Fruit fly (Drosophila melanogaster) whole organism, wandering third instar larva: ENCODE measurements around the gene Rpn12.

Experiments
- Abd-B ChIP-seq: fragments of >200 bp; optimal IDR thresholded peaks from 2 replicates; lab custom pipeline; 2017; ENCODE audit warnings: missing biosample characterization, missing genetic modification characterization
- CG32264 ChIP-seq: fragments of 200-800 bp; sonication (Bioruptor generic); optimal IDR thresholded peaks from 2 replicates; lab custom pipeline; 2016; ENCODE audit warnings: missing biosample characterization, missing genetic modification characterization
- CG9705 ChIP-seq: fragments of 200-800 bp; sonication (Bioruptor generic); optimal IDR thresholded peaks from 2 replicates; lab custom pipeline; 2018; ENCODE audit warnings: missing biosample characterization, mild to moderate bottlenecking, missing genetic modification characterization
- CrebA ChIP-seq: fragments of 200-800 bp; sonication (Bioruptor generic); optimal IDR thresholded peaks from 2 replicates; lab custom pipeline; 2016; ENCODE audit warnings: missing biosample characterization, mild to moderate bottlenecking, missing genetic modification characterization, borderline replicate concordance
- Dfd ChIP-seq: fragments of >200 bp; optimal IDR thresholded peaks from 2 replicates; lab custom pipeline; 2017; ENCODE audit warnings: missing biosample characterization, missing genetic modification characterization
- Dif ChIP-seq: fragments of 200-275, 200-300 bp; sonication (Bioruptor generic); optimal IDR thresholded peaks from 2 replicates; lab custom pipeline; 2018; ENCODE audit warnings: missing biosample characterization, missing genetic modification characterization; ENCODE audit not compliant: partially characterized antibody
- Hnf4 ChIP-seq: fragments of 200-800 bp; sonication (Bioruptor generic); optimal IDR thresholded peaks from 2 replicates; lab custom pipeline; 2016; ENCODE audit warnings: missing biosample characterization, mild to moderate bottlenecking, missing genetic modification characterization
- Hr78 ChIP-seq: fragments of >200 bp; optimal IDR thresholded peaks from 2 replicates; lab custom pipeline; 2017; ENCODE audit warnings: missing biosample characterization, missing genetic modification characterization
- Hr83 ChIP-seq: fragments of 200-300 bp; sonication (Bioruptor generic); optimal IDR thresholded peaks from 2 replicates; lab custom pipeline; 2016; ENCODE audit warnings: missing biosample characterization, mild to moderate bottlenecking, missing genetic modification characterization, moderate library complexity; ENCODE audit not compliant: poor library complexity, severe bottlenecking
- Jra ChIP-seq: sonication (Bioruptor generic); optimal IDR thresholded peaks from 2 replicates; lab custom pipeline; 2016; ENCODE audit warnings: missing biosample characterization, missing genetic modification characterization
- Mio ChIP-seq: sonication (Bioruptor generic); optimal IDR thresholded peaks from 2 replicates; lab custom pipeline; 2016; ENCODE audit warnings: missing biosample characterization, missing genetic modification characterization
- Myc ChIP-seq: fragments of >200 bp; optimal IDR thresholded peaks from 2 replicates; lab custom pipeline; 2017
- N ChIP-seq: fragments of >200 bp; optimal IDR thresholded peaks from 2 replicates; lab custom pipeline; 2018; ENCODE audit warnings: missing biosample characterization, missing external identifiers, missing genetic modification characterization
- OdsH ChIP-seq: fragments of 200-800 bp; sonication (Bioruptor generic); optimal IDR thresholded peaks from 2 replicates; lab custom pipeline; 2016; ENCODE audit warnings: missing biosample characterization, mild to moderate bottlenecking, missing genetic modification characterization
- Vsx2 ChIP-seq: fragments of 200-300, 225-300 bp; sonication (Bioruptor generic); optimal IDR thresholded peaks from 2 replicates; lab custom pipeline; 2018; ENCODE audit warnings: missing biosample characterization, missing genetic modification characterization; ENCODE audit not compliant: partially characterized antibody
- br ChIP-seq: fragments of 200-800 bp; sonication (Bioruptor generic); optimal IDR thresholded peaks from 2 replicates; lab custom pipeline; 2016; ENCODE audit warnings: missing biosample characterization, missing genetic modification characterization
- brk ChIP-seq: fragments of 200-800 bp; sonication (Bioruptor generic); optimal IDR thresholded peaks from 2 replicates; lab custom pipeline; 2016; ENCODE audit warnings: missing biosample characterization, mild to moderate bottlenecking, missing genetic modification characterization
- dl ChIP-seq, 2 experiments: fragments of 175-275, 200-275 bp in 1 of 2; fragments of 200-275 bp in 1 of 2; sonication (Bioruptor generic); optimal IDR thresholded peaks; lab custom pipeline; 2018; ENCODE audit warnings: mild to moderate bottlenecking in 2 of 2, missing biosample characterization in 2 of 2, missing genetic modification characterization in 2 of 2, moderate library complexity in 2 of 2; ENCODE audit not compliant: partially characterized antibody in 2 of 2, insufficient read depth in 1 of 2
- dmrt93B ChIP-seq: fragments of 200-800 bp; sonication (Bioruptor generic); optimal IDR thresholded peaks from 2 replicates; lab custom pipeline; 2018; ENCODE audit warnings: missing biosample characterization, mild to moderate bottlenecking, missing genetic modification characterization
- dsf ChIP-seq: sonication (Bioruptor generic); optimal IDR thresholded peaks from 2 replicates; lab custom pipeline; 2016; ENCODE audit warnings: missing biosample characterization, missing genetic modification characterization, borderline replicate concordance
- foxo ChIP-seq, 2 experiments: fragments of 200-800 bp; sonication (Bioruptor generic); optimal IDR thresholded peaks; 2 replicates in 1 of 2; 3 replicates in 1 of 2; lab custom pipeline; 2016 to 2017; ENCODE audit warnings: missing biosample characterization in 2 of 2, missing genetic modification characterization in 2 of 2
- fru ChIP-seq: fragments of 200-800 bp; sonication (Bioruptor generic); optimal IDR thresholded peaks from 3 replicates; lab custom pipeline; 2016; ENCODE audit warnings: missing biosample characterization, mild to moderate bottlenecking, missing genetic modification characterization
- h ChIP-seq: fragments of 200-800 bp; sonication (Bioruptor generic); optimal IDR thresholded peaks from 3 replicates; lab custom pipeline; 2016; ENCODE audit warnings: missing biosample characterization, mild to moderate bottlenecking, missing genetic modification characterization
- pan ChIP-seq: fragments of >200 bp; optimal IDR thresholded peaks from 2 replicates; lab custom pipeline; 2017
- psq ChIP-seq: fragments of 200-800 bp; sonication (Bioruptor generic); optimal IDR thresholded peaks from 3 replicates; lab custom pipeline; 2017; ENCODE audit warnings: missing biosample characterization, mild to moderate bottlenecking, missing genetic modification characterization, moderate library complexity
- sage ChIP-seq: fragments of 200-800 bp; sonication (Bioruptor generic); optimal IDR thresholded peaks from 2 replicates; lab custom pipeline; 2016; ENCODE audit warnings: missing biosample characterization, mild to moderate bottlenecking, missing genetic modification characterization
- usp ChIP-seq: fragments of >200 bp; optimal IDR thresholded peaks from 2 replicates; lab custom pipeline; 2017; ENCODE audit warnings: missing biosample characterization, missing genetic modification characterization
- woc ChIP-seq: sonication (Bioruptor generic); optimal IDR thresholded peaks from 2 replicates; lab custom pipeline; 2016; ENCODE audit warnings: missing biosample characterization, mild to moderate bottlenecking, missing genetic modification characterization

Gene Rpn12

DNA sequence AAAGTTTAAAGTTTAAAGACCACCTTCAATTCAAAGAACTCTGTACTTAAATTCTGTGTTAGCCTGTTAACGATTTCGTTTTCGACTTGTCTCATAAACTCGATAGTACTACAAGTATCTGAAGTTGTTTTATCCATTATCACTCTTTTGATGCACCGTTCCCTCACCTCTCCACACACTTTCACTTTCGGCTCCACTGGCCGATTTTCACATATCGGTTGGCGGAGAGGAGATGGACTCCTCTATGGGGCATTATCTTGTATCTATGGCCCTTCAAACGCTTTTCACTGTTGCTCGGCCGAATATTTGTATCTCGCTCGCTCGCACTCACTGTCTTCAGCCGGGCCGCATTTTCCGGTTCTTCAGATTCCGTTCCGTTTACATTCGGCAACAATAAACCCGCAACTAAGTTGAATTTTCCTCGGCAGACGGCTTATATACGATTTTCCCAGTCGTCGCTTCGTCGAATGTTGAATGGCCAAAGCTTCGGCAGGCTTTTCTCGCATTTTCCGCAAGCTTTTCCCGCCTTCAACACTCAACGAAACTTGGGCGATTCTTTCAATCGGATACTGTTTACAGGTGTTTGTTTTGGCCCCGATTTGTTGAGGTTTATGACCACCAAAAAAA is 39.7 kb upstream of the Rpn12 start, which contains the start of gene CG43373:
Gene CG43373, minus strand, starts transcription at position 373 of the 627 bp plus-strand sequence.
- no peak for TF ChIP-seq Jra (GFP tag; lab: Kevin White, UChicago)
- no peak for TF ChIP-seq dl (GFP tag; optimal IDR thresholded peaks at IDR 0.05; lab: Kevin White, UChicago; ENCODE audit: insufficient read depth in 1 of 2, partially characterized antibody in 2 of 2)
- no peak for TF ChIP-seq sage
- no peak for TF ChIP-seq Abd-B (GFP tag; lab: Kevin White, UChicago)
- TF ChIP-seq CG32264, result no peak
- TF ChIP-seq Hr78 (GFP tag; lab: Kevin White, UChicago), result no peak
- no peak for TF ChIP-seq foxo (GFP tag; optimal IDR thresholded peaks at IDR 0.05; lab: Kevin White, UChicago)
- no peak for TF ChIP-seq Myc (lab: Kevin White, UChicago)
- TF ChIP-seq Hr83, result no peak
- TF ChIP-seq pan (lab: Kevin White, UChicago), result no peak
- no peak for TF ChIP-seq Vsx2 (GFP tag; lab: Kevin White, UChicago)
- TF ChIP-seq dsf, result no peak
- no peak for TF ChIP-seq dmrt93B (GFP tag; lab: Kevin White, UChicago)
- TF ChIP-seq psq (GFP tag; lab: Kevin White, UChicago), result no peak
- TF ChIP-seq Mio, result no peak
- TF ChIP-seq OdsH (GFP tag; lab: Kevin White, UChicago), result no peak

DNA sequence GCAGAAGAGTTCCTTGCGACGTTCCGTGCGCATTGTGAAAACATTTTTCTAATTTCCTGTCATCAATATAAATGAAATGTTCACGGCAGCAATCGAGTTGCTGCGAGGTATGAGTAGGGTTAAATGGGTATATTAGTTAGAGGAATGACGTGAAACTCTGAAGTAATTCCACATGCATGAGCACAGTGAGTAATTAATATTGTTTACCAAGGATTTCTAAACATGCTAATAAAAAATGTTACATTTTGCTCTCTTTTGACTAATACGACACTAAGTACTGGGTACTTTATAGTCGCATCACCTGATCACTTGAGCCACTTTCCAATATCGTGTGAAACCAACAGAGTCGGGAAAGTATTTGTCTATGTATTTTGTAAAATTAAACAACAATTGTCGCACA is 38.6 kb upstream of the Rpn12 start:
- TF ChIP-seq Hr78 (GFP tag; lab: Kevin White, UChicago) (no peak), pan (lab: Kevin White, UChicago) (no peak), Myc (lab: Kevin White, UChicago) (no peak), N (GFP tag; lab: Kevin White, UChicago) (no peak), brk (GFP tag; lab: Kevin White, UChicago) (no peak), Dif (GFP tag; lab: Kevin White, UChicago) (no peak), sage (no peak), dsf (no peak), foxo (GFP tag; optimal IDR thresholded peaks at IDR 0.05; lab: Kevin White, UChicago) (no peak), Hr83 (no peak), OdsH (GFP tag; lab: Kevin White, UChicago) (no peak)

DNA sequence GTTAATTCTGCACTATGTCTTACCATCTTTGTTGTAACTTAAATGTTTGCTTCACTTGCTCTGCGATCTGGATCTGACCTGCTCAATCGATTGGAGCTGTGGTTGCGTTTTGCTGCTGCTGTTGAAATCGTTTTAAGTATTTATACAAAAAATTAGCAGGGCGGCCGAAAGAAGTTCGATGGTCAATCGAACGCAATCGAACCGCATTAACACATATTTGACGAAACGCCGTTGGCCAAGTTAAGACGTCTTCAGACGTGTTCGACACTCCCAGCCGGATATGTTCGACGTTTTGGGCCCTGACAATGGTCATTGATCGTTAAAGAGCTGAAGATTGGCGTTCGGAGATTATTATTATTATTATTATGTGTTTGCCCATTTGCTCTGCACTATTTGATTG is 37.3 kb upstream of the Rpn12 start, which contains the start of gene CG13033:
Gene CG13033, minus strand, starts transcription at position 118 of the 400 bp plus-strand sequence.
- TF ChIP-seq brk (GFP tag; lab: Kevin White, UChicago) (no peak), Hnf4 (GFP tag; lab: Kevin White, UChicago) (no peak), Dfd (GFP tag; lab: Kevin White, UChicago) (no peak), pan (lab: Kevin White, UChicago) (no peak), N (GFP tag; lab: Kevin White, UChicago) (no peak), Hr78 (GFP tag; lab: Kevin White, UChicago) (no peak), br (GFP tag; lab: Kevin White, UChicago) (no peak), CG9705 (GFP tag; lab: Kevin White, UChicago) (no peak), CrebA (GFP tag; lab: Kevin White, UChicago) (no peak), woc (GFP tag; lab: Kevin White, UChicago) (no peak), Mio (no peak), Abd-B (GFP tag; lab: Kevin White, UChicago) (no peak), fru (no peak)

DNA sequence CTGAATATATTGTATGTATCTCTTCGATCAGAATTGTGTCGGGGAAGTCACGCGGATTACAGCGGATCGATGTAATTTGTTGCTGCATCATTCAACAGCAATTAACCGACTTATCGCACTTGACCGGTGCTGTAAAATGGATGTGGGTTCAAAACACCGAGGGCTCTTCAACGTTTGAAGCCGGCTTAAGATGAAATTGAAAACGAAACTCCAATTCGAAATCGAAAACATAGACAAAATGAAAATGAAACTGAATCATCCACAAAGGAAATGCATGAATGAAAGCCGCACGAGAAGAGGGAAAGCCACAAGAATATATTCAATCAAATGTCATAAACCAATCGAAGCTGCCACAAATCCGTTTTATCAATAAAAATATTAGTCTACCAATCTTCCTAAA is 36.7 kb upstream of the Rpn12 start:
- no peak for TF ChIP-seq foxo (GFP tag; optimal IDR thresholded peaks at IDR 0.05; lab: Kevin White, UChicago)
- TF ChIP-seq OdsH (GFP tag; lab: Kevin White, UChicago), result no peak
- TF ChIP-seq CG32264, result no peak
- no peak for TF ChIP-seq Dfd (GFP tag; lab: Kevin White, UChicago)
- no peak for TF ChIP-seq dsf
- no peak for TF ChIP-seq Hr83
- no peak for TF ChIP-seq Jra (GFP tag; lab: Kevin White, UChicago)

DNA sequence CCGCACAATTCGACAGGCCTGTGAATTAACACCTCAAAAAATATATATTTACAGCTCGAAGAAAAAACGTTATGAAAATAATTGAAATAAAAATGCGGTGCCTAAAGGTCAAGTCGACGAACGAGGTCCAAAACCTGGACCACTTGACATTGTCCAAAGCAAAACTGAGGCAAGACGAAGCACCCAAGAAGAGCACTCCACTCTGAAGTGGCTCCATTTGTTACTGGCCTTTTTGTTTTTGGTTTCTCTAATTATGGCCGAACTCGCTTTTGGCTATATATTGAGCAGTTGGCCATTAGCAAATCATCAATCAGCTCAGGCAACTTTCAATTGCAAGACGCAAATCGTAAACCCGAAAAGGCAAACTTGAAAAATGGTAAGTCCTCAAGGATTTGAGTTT is 26.3 kb upstream of the Rpn12 start, which contains the start of gene CG4229:
Gene CG4229, plus strand, starts transcription at position 301 of the 400 bp plus-strand sequence.
- no peak for TF ChIP-seq Hr78 (GFP tag; lab: Kevin White, UChicago)
- TF ChIP-seq usp, result no peak
- no peak for TF ChIP-seq CG9705 (GFP tag; lab: Kevin White, UChicago)
- TF ChIP-seq h (GFP tag; lab: Kevin White, UChicago), result no peak
- no peak for TF ChIP-seq Dfd (GFP tag; lab: Kevin White, UChicago)
